Worm (Caenorhabditis elegans): ENCODE measurements around the gene fbxa-105.

ce11 chrV:7374090-7374489 is 17.7 kb downstream of the fbxa-105 start, which contains the start of gene srx-56:
- TF ChIP-seq ceh-82 (tag; optimal IDR thresholded peaks at IDR 0.05): no peak
- TF ChIP-seq ZK546.5 (tag; optimal IDR thresholded peaks at IDR 0.05): no peak
- TF ChIP-seq tbx-2 (tag; optimal IDR thresholded peaks at IDR 0.05): no peak
